Worm (Caenorhabditis elegans) whole organism, L3 larva: Measurements from ENCODE around the gene tab-1.
A peak's percentile ranks its signal among the peaks of the same experiment; 100 is the strongest.

Experiments
- R02D3.7 ChIP-seq: fragments of 150-350 bp; optimal IDR thresholded peaks from 2 replicates; lab custom pipeline; 2014; ENCODE audit warnings: missing biosample characterization, missing genetic modification characterization
- ZK546.5 ChIP-seq: sonication (generic microtip); optimal IDR thresholded peaks from 2 replicates; lab custom pipeline; 2017; ENCODE audit warnings: missing biosample characterization, missing genetic modification characterization
- aly-2 ChIP-seq: fragments of 150-350 bp; optimal IDR thresholded peaks from 2 replicates; lab custom pipeline; 2014; ENCODE audit warnings: missing biosample characterization, missing genetic modification characterization
- ama-1 ChIP-seq: fragments of 150-350 bp; optimal IDR thresholded peaks from 2 replicates; lab custom pipeline; 2018
- ceh-16 ChIP-seq: sonication (generic microtip); optimal IDR thresholded peaks from 2 replicates; lab custom pipeline; 2017; ENCODE audit warnings: missing biosample characterization, missing genetic modification characterization
- ceh-28 ChIP-seq: fragments of 150-350 bp; optimal IDR thresholded peaks from 2 replicates; lab custom pipeline; 2014; ENCODE audit warnings: missing biosample characterization, missing genetic modification reagents, missing genetic modification characterization
- ceh-82 ChIP-seq: fragments of 150-350 bp; optimal IDR thresholded peaks from 2 replicates; lab custom pipeline; 2014; ENCODE audit warnings: missing biosample characterization, missing genetic modification characterization
- ceh-9 ChIP-seq: sonication (generic microtip); optimal IDR thresholded peaks from 2 replicates; lab custom pipeline; 2018; ENCODE audit warnings: missing biosample characterization, missing genetic modification characterization
- egl-27 ChIP-seq: sonication (generic microtip); optimal IDR thresholded peaks from 4 replicates; lab custom pipeline; 2017; ENCODE audit warnings: missing biosample characterization, missing genetic modification reagents, missing genetic modification characterization
- egl-5 ChIP-seq: fragments of 150-350 bp; optimal IDR thresholded peaks from 2 replicates; lab custom pipeline; 2017; ENCODE audit warnings: missing biosample characterization, missing genetic modification reagents, missing genetic modification characterization, inconsistent platforms
- elt-1 ChIP-seq: fragments of 150-350 bp; optimal IDR thresholded peaks from 2 replicates; lab custom pipeline; 2014; ENCODE audit warnings: missing biosample characterization, missing genetic modification characterization
- elt-2 ChIP-seq: sonication (generic microtip); optimal IDR thresholded peaks from 2 replicates; lab custom pipeline; 2016; ENCODE audit warnings: missing genetic modification reagents, mild to moderate bottlenecking, missing genetic modification characterization, missing compliant biosample characterization
- elt-3 ChIP-seq, 3 experiments: fragments of 150-350 bp in 1 of 3; sonication (generic microtip) in 2 of 3; optimal IDR thresholded peaks; 2 replicates in 2 of 3; 4 replicates in 1 of 3; lab custom pipeline; 2014 to 2017; ENCODE audit warnings: missing biosample characterization in 3 of 3, missing genetic modification characterization in 3 of 3
- eor-1 ChIP-seq, 2 experiments: fragments of 150-350 bp; optimal IDR thresholded peaks; 2 replicates each; lab custom pipeline; 2014 to 2018; ENCODE audit warnings: missing biosample characterization in 2 of 2, missing genetic modification characterization in 2 of 2
- fkh-10 ChIP-seq: sonication (generic microtip); optimal IDR thresholded peaks from 2 replicates; lab custom pipeline; 2017; ENCODE audit warnings: missing biosample characterization, missing genetic modification reagents, missing genetic modification characterization
- fkh-2 ChIP-seq: fragments of 150-350 bp; optimal IDR thresholded peaks from 2 replicates; lab custom pipeline; 2014; ENCODE audit warnings: missing biosample characterization, missing genetic modification reagents, missing genetic modification characterization
- fos-1 ChIP-seq: fragments of 150-350 bp; optimal IDR thresholded peaks from 2 replicates; lab custom pipeline; 2014; ENCODE audit warnings: missing biosample characterization, missing genetic modification characterization
- hmg-11 ChIP-seq: sonication (generic microtip); optimal IDR thresholded peaks from 2 replicates; lab custom pipeline; 2016; ENCODE audit warnings: missing genetic modification characterization, missing compliant biosample characterization
- jun-1 ChIP-seq: fragments of 150-350 bp; optimal IDR thresholded peaks from 2 replicates; lab custom pipeline; 2014; ENCODE audit warnings: missing biosample characterization, missing genetic modification reagents, missing genetic modification characterization
- lin-15B ChIP-seq: fragments of 150-350 bp; optimal IDR thresholded peaks from 2 replicates; lab custom pipeline; 2014; ENCODE audit warnings: missing biosample characterization, missing genetic modification characterization
- lin-39 ChIP-seq: fragments of 150-350 bp; optimal IDR thresholded peaks from 2 replicates; lab custom pipeline; 2018; ENCODE audit warnings: missing biosample characterization, missing genetic modification reagents, missing genetic modification characterization
- lsy-12 ChIP-seq: sonication (generic microtip); optimal IDR thresholded peaks from 2 replicates; lab custom pipeline; 2016; ENCODE audit warnings: mild to moderate bottlenecking, missing genetic modification characterization, missing compliant biosample characterization
- mdl-1 ChIP-seq: fragments of 150-350 bp; optimal IDR thresholded peaks from 2 replicates; lab custom pipeline; 2014; ENCODE audit warnings: missing biosample characterization, missing genetic modification characterization
- mml-1 ChIP-seq: fragments of 150-350 bp; sonication (generic microtip); optimal IDR thresholded peaks from 3 replicates; lab custom pipeline; 2014; ENCODE audit warnings: missing biosample characterization, missing genetic modification characterization
- nfya-1 ChIP-seq: sonication (generic microtip); optimal IDR thresholded peaks from 2 replicates; lab custom pipeline; 2017; ENCODE audit warnings: missing genetic modification characterization, mild to moderate bottlenecking, missing compliant biosample characterization, antibody characterized with exemption, moderate library complexity; ENCODE audit not compliant: insufficient read depth
- nhr-11 ChIP-seq: fragments of 150-350 bp; optimal IDR thresholded peaks from 2 replicates; lab custom pipeline; 2014; ENCODE audit warnings: missing biosample characterization, missing genetic modification characterization
- nhr-12 ChIP-seq: fragments of 150-350 bp; optimal IDR thresholded peaks from 2 replicates; lab custom pipeline; 2014; ENCODE audit warnings: missing biosample characterization, missing genetic modification characterization
- nhr-23 ChIP-seq: fragments of 150-350 bp; optimal IDR thresholded peaks from 2 replicates; lab custom pipeline; 2014; ENCODE audit warnings: missing biosample characterization, missing genetic modification reagents, missing genetic modification characterization
- nhr-237 ChIP-seq: fragments of 150-350 bp; optimal IDR thresholded peaks from 2 replicates; lab custom pipeline; 2014; ENCODE audit warnings: missing biosample characterization, missing genetic modification characterization
- nhr-25 ChIP-seq: sonication (generic microtip); optimal IDR thresholded peaks from 2 replicates; lab custom pipeline; 2017; ENCODE audit warnings: missing biosample characterization, missing genetic modification characterization
- nhr-28 ChIP-seq: fragments of 150-350 bp; optimal IDR thresholded peaks from 2 replicates; lab custom pipeline; 2014; ENCODE audit warnings: missing biosample characterization, missing genetic modification characterization
- nhr-43 ChIP-seq: sonication (generic microtip); optimal IDR thresholded peaks from 2 replicates; lab custom pipeline; 2016; ENCODE audit warnings: mild to moderate bottlenecking, missing genetic modification characterization, missing compliant biosample characterization; ENCODE audit not compliant: poor library complexity, severe bottlenecking
- nhr-67 ChIP-seq: fragments of 150-350 bp; optimal IDR thresholded peaks from 2 replicates; lab custom pipeline; 2014; ENCODE audit warnings: missing biosample characterization, missing genetic modification characterization
- nhr-76 ChIP-seq: fragments of 150-350 bp; sonication (generic microtip); optimal IDR thresholded peaks from 5 replicates; lab custom pipeline; 2014; ENCODE audit warnings: missing biosample characterization, missing genetic modification characterization
- nhr-77 ChIP-seq: fragments of 150-350 bp; optimal IDR thresholded peaks from 2 replicates; lab custom pipeline; 2014; ENCODE audit warnings: missing biosample characterization, missing genetic modification characterization
- pha-4 ChIP-seq: fragments of 150-350 bp; optimal IDR thresholded peaks from 2 replicates; lab custom pipeline; 2014; ENCODE audit warnings: missing biosample characterization, missing genetic modification reagents, missing genetic modification characterization
- pqm-1 ChIP-seq: fragments of 150-350 bp; optimal IDR thresholded peaks from 2 replicates; lab custom pipeline; 2017; ENCODE audit warnings: missing biosample characterization, missing genetic modification characterization, inconsistent platforms
- sea-2 ChIP-seq: fragments of 150-350 bp; sonication (generic microtip); optimal IDR thresholded peaks from 4 replicates; lab custom pipeline; 2014; ENCODE audit warnings: missing biosample characterization, missing genetic modification reagents, missing genetic modification characterization
- skn-1 ChIP-seq: fragments of 150-350 bp; optimal IDR thresholded peaks from 2 replicates; lab custom pipeline; 2014; ENCODE audit warnings: missing biosample characterization, missing genetic modification characterization
- snpc-4 ChIP-seq: fragments of 150-350 bp; optimal IDR thresholded peaks from 2 replicates; lab custom pipeline; 2014; ENCODE audit warnings: missing biosample characterization, missing genetic modification characterization
- tbx-2 ChIP-seq: sonication (generic microtip); optimal IDR thresholded peaks from 2 replicates; lab custom pipeline; 2016; ENCODE audit warnings: mild to moderate bottlenecking, missing genetic modification characterization, missing compliant biosample characterization
- unc-39 ChIP-seq: sonication (generic microtip); optimal IDR thresholded peaks from 4 replicates; lab custom pipeline; 2017; ENCODE audit warnings: missing biosample characterization, missing genetic modification characterization
- unc-62 ChIP-seq: fragments of 150-350 bp; sonication (generic microtip); optimal IDR thresholded peaks from 4 replicates; lab custom pipeline; 2014; ENCODE audit warnings: missing biosample characterization, missing genetic modification reagents, missing genetic modification characterization
- zag-1 ChIP-seq: fragments of 150-350 bp; optimal IDR thresholded peaks from 2 replicates; lab custom pipeline; 2014; ENCODE audit warnings: missing biosample characterization, missing genetic modification characterization
- ztf-11 ChIP-seq: fragments of 150-350 bp; optimal IDR thresholded peaks from 2 replicates; lab custom pipeline; 2014; ENCODE audit warnings: missing biosample characterization, missing genetic modification characterization
- ztf-4 ChIP-seq: fragments of 150-350 bp; optimal IDR thresholded peaks from 2 replicates; lab custom pipeline; 2014; ENCODE audit warnings: missing biosample characterization, missing genetic modification characterization

The tab-1 gene

DNA sequence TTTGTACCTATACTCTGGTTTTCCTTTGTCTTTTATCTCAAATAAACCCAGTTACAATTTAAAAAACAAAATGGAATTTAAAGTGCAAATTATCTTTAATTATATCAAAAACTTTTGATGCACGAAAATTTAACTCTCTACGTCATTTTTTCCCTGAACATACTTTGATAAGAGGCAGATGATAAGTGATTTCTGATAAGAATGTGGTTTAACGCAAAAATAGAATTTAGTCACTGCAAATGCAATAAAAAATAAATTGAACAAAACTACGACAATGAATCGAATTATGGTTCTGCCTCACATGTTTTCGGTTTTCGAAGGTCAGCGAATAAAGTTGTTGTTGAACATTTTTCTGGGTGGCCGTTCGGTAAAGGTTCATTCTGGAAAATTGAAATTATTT is 18.7 kb downstream of the tab-1 start:
- TF ChIP-seq nhr-28 (tag; lab: Kevin White, UChicago) (no peak), elt-1 (tag; lab: Kevin White, UChicago) (no peak), ama-1 (lab: Kevin White, UChicago) (no peak), lin-15B (tag; lab: Kevin White, UChicago) (no peak), fkh-10 (GFP tag; lab: Kevin White, UChicago) (no peak), jun-1 (peak; percentile 32), ZK546.5 (tag; lab: Kevin White, UChicago) (no peak), pqm-1 (tag; lab: Kevin White, UChicago) (peak; percentile 95), ztf-11 (tag; lab: Kevin White, UChicago) (no peak), snpc-4 (tag; lab: Kevin White, UChicago) (no peak), lin-39 (tag; lab: Kevin White, UChicago) (no peak), eor-1 (tag; optimal IDR thresholded peaks at IDR 0.05; lab: Kevin White, UChicago) (no peak), nhr-67 (tag; lab: Kevin White, UChicago) (no peak), unc-62 (GFP tag; lab: Kevin White, UChicago) (no peak), nhr-11 (no peak), ceh-28 (tag; lab: Kevin White, UChicago) (no peak), nhr-77 (tag; lab: Kevin White, UChicago) (no peak), nhr-23 (no peak), fkh-2 (tag; lab: Kevin White, UChicago) (no peak), zag-1 (tag; lab: Kevin White, UChicago) (no peak), tbx-2 (tag; lab: Kevin White, UChicago) (no peak), egl-5 (tag; lab: Kevin White, UChicago) (no peak), mml-1 (tag; lab: Kevin White, UChicago) (no peak), skn-1 (tag; lab: Kevin White, UChicago) (no peak), ceh-82 (no peak), ztf-4 (tag; lab: Kevin White, UChicago) (no peak), nhr-25 (tag; lab: Kevin White, UChicago) (no peak), elt-3 (tag; optimal IDR thresholded peaks at IDR 0.05; lab: Kevin White, UChicago) (peak in 1 of 3 experiments; percentile 51), hmg-11 (tag; lab: Kevin White, UChicago) (no peak), nhr-76 (tag; lab: Kevin White, UChicago) (no peak), ceh-16 (tag; lab: Kevin White, UChicago) (no peak), pha-4 (tag; lab: Kevin White, UChicago) (peak; percentile 44), mdl-1 (tag; lab: Kevin White, UChicago) (no peak), fos-1 (tag; lab: Kevin White, UChicago) (no peak), R02D3.7 (no peak), ceh-9 (tag; lab: Kevin White, UChicago) (no peak), nhr-43 (tag; lab: Kevin White, UChicago) (no peak), nhr-237 (tag; lab: Kevin White, UChicago) (no peak), lsy-12 (tag; lab: Kevin White, UChicago) (no peak), nhr-12 (tag; lab: Kevin White, UChicago) (no peak), elt-2 (peak; percentile 88)

DNA sequence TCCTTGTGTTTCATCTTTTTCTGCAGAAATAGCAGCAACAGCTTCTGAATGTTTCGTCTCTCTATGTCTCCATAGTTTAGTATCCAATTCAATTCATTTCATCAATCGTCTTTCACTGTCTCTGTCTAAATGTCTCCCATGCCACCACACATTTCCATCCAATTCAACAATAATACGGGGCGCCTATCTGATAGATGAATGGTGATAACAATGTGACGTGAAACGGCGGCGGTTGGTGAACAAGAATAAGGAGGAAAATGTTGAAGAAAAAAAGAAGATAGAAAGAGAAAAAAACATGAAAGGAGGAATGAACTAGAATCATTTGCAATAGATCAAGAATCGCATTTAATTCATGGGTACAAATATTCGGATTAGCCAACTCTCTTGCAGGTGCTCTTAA is 19.2 kb downstream of the tab-1 start:
- TF ChIP-seq unc-39 (tag; lab: Kevin White, UChicago) (no peak), elt-1 (tag; lab: Kevin White, UChicago) (peak; percentile 96), pqm-1 (tag; lab: Kevin White, UChicago) (peak; percentile 67), ztf-4 (tag; lab: Kevin White, UChicago) (no peak), unc-62 (GFP tag; lab: Kevin White, UChicago) (peak; percentile 89), mdl-1 (tag; lab: Kevin White, UChicago) (peak; percentile 29), nhr-76 (tag; lab: Kevin White, UChicago) (no peak), nhr-11 (peak; percentile 21), aly-2 (tag; lab: Kevin White, UChicago) (no peak), nhr-28 (tag; lab: Kevin White, UChicago) (no peak), skn-1 (tag; lab: Kevin White, UChicago) (no peak), lin-39 (tag; lab: Kevin White, UChicago) (no peak), ceh-9 (tag; lab: Kevin White, UChicago) (no peak), fkh-10 (GFP tag; lab: Kevin White, UChicago) (no peak), elt-2 (peak; percentile 85), nhr-23 (peak; percentile 80), ceh-82 (no peak), egl-5 (tag; lab: Kevin White, UChicago) (peak; percentile 90), hmg-11 (tag; lab: Kevin White, UChicago) (no peak), sea-2 (no peak), jun-1 (peak; percentile 6), nfya-1 (tag; lab: Kevin White, UChicago) (peak; percentile 69), lsy-12 (tag; lab: Kevin White, UChicago) (no peak), fos-1 (tag; lab: Kevin White, UChicago) (no peak), R02D3.7 (peak; percentile 8), nhr-237 (tag; lab: Kevin White, UChicago) (no peak), nhr-67 (tag; lab: Kevin White, UChicago) (no peak), zag-1 (tag; lab: Kevin White, UChicago) (no peak), fkh-2 (tag; lab: Kevin White, UChicago) (no peak), mml-1 (tag; lab: Kevin White, UChicago) (no peak), pha-4 (tag; lab: Kevin White, UChicago) (no peak), ztf-11 (tag; lab: Kevin White, UChicago) (no peak), egl-27 (tag; lab: Kevin White, UChicago) (peak; percentile 34), ZK546.5 (tag; lab: Kevin White, UChicago) (no peak), nhr-12 (tag; lab: Kevin White, UChicago) (no peak), nhr-25 (tag; lab: Kevin White, UChicago) (peak; percentile 82), ceh-16 (tag; lab: Kevin White, UChicago) (no peak), ceh-28 (tag; lab: Kevin White, UChicago) (no peak), eor-1 (tag; optimal IDR thresholded peaks at IDR 0.05; lab: Kevin White, UChicago) (no peak), nhr-43 (tag; lab: Kevin White, UChicago) (peak; percentile 31)
